Worm (Caenorhabditis elegans): ENCODE data around the gene cwp-5.

ce11 chrX:13216802-13217201, 27.0 kb upstream of the cwp-5 start, which contains the start of gene R12H7.4:
- TF ChIP-seq ceh-82 (tag; optimal IDR thresholded peaks at IDR 0.05) (no peak), elt-1 (tag; optimal IDR thresholded peaks at IDR 0.05) (no peak), nhr-23 (tag; optimal IDR thresholded peaks at IDR 0.05) (no peak), egl-27 (tag; optimal IDR thresholded peaks at IDR 0.05) (no peak), fos-1 (tag; optimal IDR thresholded peaks at IDR 0.05) (no peak), ztf-4 (tag; optimal IDR thresholded peaks at IDR 0.05) (no peak), F13H6.1 (tag; optimal IDR thresholded peaks at IDR 0.05) (no peak), nhr-12 (tag; optimal IDR thresholded peaks at IDR 0.05) (no peak), unc-62 (GFP tag; optimal IDR thresholded peaks at IDR 0.05) (no peak)
